Worm (Caenorhabditis elegans) whole organism, young adult: Measurements from ENCODE around the gene cyk-3.

Experiments
- B0019.2 ChIP-seq: fragments of 200-800 bp; sonication (Bioruptor generic); conservative IDR thresholded peaks from 2 replicates; pipeline ENCODE4 v1.3.6; 2022; ENCODE audit warnings: missing genetic modification reagents, missing genetic modification characterization, missing compliant biosample characterization
- B0035.1 ChIP-seq: sonication (generic microtip); optimal IDR thresholded peaks from 2 replicates; lab custom pipeline; 2016; ENCODE audit warnings: missing genetic modification characterization, mild to moderate bottlenecking, missing compliant biosample characterization, missing genotype, missing genetic modification reagents
- B0336.3 ChIP-seq: fragments of 200-800 bp; sonication (Bioruptor generic); IDR thresholded peaks from 2 replicates; pipeline ENCODE4 v1.3.6; 2022; ENCODE audit warnings: missing genetic modification characterization, missing compliant biosample characterization
- F33H1.4 ChIP-seq: fragments of 200-800 bp; sonication (Bioruptor generic); IDR thresholded peaks from 2 replicates; pipeline ENCODE4 v1.3.6; 2022; ENCODE audit warnings: missing genetic modification reagents, missing genetic modification characterization, missing compliant biosample characterization
- F39B2.1 ChIP-seq: fragments of 200-800 bp; sonication (Bioruptor generic); IDR thresholded peaks from 2 replicates; pipeline ENCODE4 v1.3.6; 2022; ENCODE audit warnings: missing genetic modification reagents, missing genetic modification characterization, missing compliant biosample characterization
- F55B11.4 ChIP-seq: sonication (generic microtip); optimal IDR thresholded peaks from 2 replicates; lab custom pipeline; 2016; ENCODE audit warnings: missing compliant biosample characterization, missing genetic modification characterization, borderline replicate concordance; ENCODE audit not compliant: insufficient read depth
- K12H6.12 ChIP-seq: fragments of 200-800 bp; sonication (Bioruptor generic); optimal IDR thresholded peaks from 2 replicates; lab custom pipeline; 2018; ENCODE audit warnings: mild to moderate bottlenecking, missing genetic modification characterization, missing compliant biosample characterization
- T26A5.8 ChIP-seq: sonication (generic microtip); optimal IDR thresholded peaks from 2 replicates; lab custom pipeline; 2016; ENCODE audit warnings: missing genetic modification characterization, missing compliant biosample characterization
- Y56A3A.18 ChIP-seq: fragments of 200-800 bp; sonication (Bioruptor generic); IDR thresholded peaks from 2 replicates; pipeline ENCODE4 v1.3.6; 2022; ENCODE audit warnings: missing genetic modification reagents, missing genetic modification characterization, missing compliant biosample characterization
- Y95B8A.8 ChIP-seq: fragments of 200-800 bp; sonication (Bioruptor generic); IDR thresholded peaks from 2 replicates; pipeline ENCODE4 v1.3.6; 2022; ENCODE audit warnings: missing genetic modification reagents, missing genetic modification characterization, missing compliant biosample characterization
- ama-1 ChIP-seq, 3 experiments: fragments of 150-350 bp in 1 of 3; sonication (generic microtip) in 2 of 3; optimal IDR thresholded peaks; 2 replicates each; lab custom pipeline; 2014 to 2018; ENCODE audit warnings: missing biosample characterization in 2 of 3, missing genetic modification characterization in 2 of 3, missing genetic modification reagents in 2 of 3
- athp-1 ChIP-seq: sonication (generic microtip); optimal IDR thresholded peaks from 2 replicates; lab custom pipeline; 2017; ENCODE audit warnings: mild to moderate bottlenecking, missing genetic modification characterization, missing compliant biosample characterization
- attf-3 ChIP-seq: fragments of 200-800 bp; sonication (Bioruptor generic); conservative IDR thresholded peaks from 2 replicates; pipeline ENCODE4 v1.3.6; 2022; ENCODE audit warnings: missing genetic modification reagents, missing genetic modification characterization, missing compliant biosample characterization
- bed-1 ChIP-seq: fragments of 200-800 bp; sonication (Bioruptor generic); IDR thresholded peaks from 2 replicates; pipeline ENCODE4 v1.3.6; 2022; ENCODE audit warnings: missing genetic modification reagents, missing genetic modification characterization, missing compliant biosample characterization
- ccch-3 ChIP-seq: fragments of 200-800 bp; sonication (Bioruptor generic); optimal IDR thresholded peaks from 2 replicates; lab custom pipeline; 2018; ENCODE audit warnings: mild to moderate bottlenecking, missing genetic modification characterization, missing compliant biosample characterization
- cebp-1 ChIP-seq, 2 experiments: fragments of 200-800 bp in 1 of 2; sonication (Bioruptor generic) in 1 of 2; sonication (generic microtip) in 1 of 2; IDR thresholded peaks in 1 of 2; optimal IDR thresholded peaks in 1 of 2; 2 replicates each; pipeline versions ENCODE4 v1.3.6 to Lab custom; 2017 to 2022; ENCODE audit warnings: missing compliant biosample characterization in 2 of 2, missing genetic modification characterization in 2 of 2, mild to moderate bottlenecking in 1 of 2, missing genetic modification reagents in 1 of 2, moderate library complexity in 1 of 2
- hmg-1.2 ChIP-seq: fragments of 200-800 bp; sonication (Bioruptor generic); IDR thresholded peaks from 2 replicates; pipeline ENCODE4 v1.3.6; 2022; ENCODE audit warnings: missing genetic modification reagents, missing genetic modification characterization, missing compliant biosample characterization
- hmg-20 ChIP-seq: fragments of 200-800 bp; sonication (Bioruptor generic); IDR thresholded peaks from 2 replicates; pipeline ENCODE4 v1.3.6; 2022; ENCODE audit warnings: missing genetic modification reagents, missing genetic modification characterization, missing compliant biosample characterization
- let-526 ChIP-seq: fragments of 200-800 bp; sonication (Bioruptor generic); IDR thresholded peaks from 2 replicates; pipeline ENCODE4 v1.3.6; 2022; ENCODE audit warnings: missing genetic modification reagents, missing genetic modification characterization, missing compliant biosample characterization
- lin-35 ChIP-seq, 3 experiments: fragments of 150-350 bp in 2 of 3; sonication (generic microtip) in 1 of 3; optimal IDR thresholded peaks; 2 replicates each; lab custom pipeline; 2014 to 2018; ENCODE audit warnings: missing biosample characterization in 3 of 3, missing genetic modification characterization in 3 of 3, missing genetic modification reagents in 3 of 3
- lin-40 ChIP-seq: sonication (generic microtip); optimal IDR thresholded peaks from 2 replicates; lab custom pipeline; 2016; ENCODE audit warnings: missing genetic modification characterization, mild to moderate bottlenecking, missing compliant biosample characterization, missing genotype, missing genetic modification reagents
- lir-1 ChIP-seq: fragments of 200-800 bp; sonication (Bioruptor generic); conservative IDR thresholded peaks from 2 replicates; pipeline ENCODE4 v1.3.6; 2022; ENCODE audit warnings: missing genetic modification reagents, missing genetic modification characterization, missing compliant biosample characterization
- madf-10 ChIP-seq: sonication (generic microtip); optimal IDR thresholded peaks from 2 replicates; lab custom pipeline; 2016; ENCODE audit warnings: mild to moderate bottlenecking, missing genetic modification characterization, missing compliant biosample characterization
- madf-8 ChIP-seq: fragments of 200-800 bp; sonication (Bioruptor generic); conservative IDR thresholded peaks from 2 replicates; pipeline ENCODE4 v1.3.6; 2022; ENCODE audit warnings: missing genetic modification reagents, missing genetic modification characterization, missing compliant biosample characterization
- pbrm-1 ChIP-seq: fragments of 200-800 bp; sonication (Bioruptor generic); IDR thresholded peaks from 2 replicates; pipeline ENCODE4 v1.3.6; 2022; ENCODE audit warnings: missing genetic modification reagents, missing genetic modification characterization, missing compliant biosample characterization
- pha-4 ChIP-seq: fragments of 150-350 bp; sonication (generic microtip); optimal IDR thresholded peaks from 2 replicates; lab custom pipeline; 2014; ENCODE audit warnings: missing biosample characterization, missing genetic modification reagents, missing genetic modification characterization
- sea-2 ChIP-seq: fragments of 200-800 bp; sonication (Bioruptor generic); IDR thresholded peaks from 2 replicates; pipeline ENCODE4 v1.3.6; 2022; ENCODE audit warnings: missing genetic modification characterization, missing compliant biosample characterization
- snpc-3.4 ChIP-seq: sonication (generic microtip); optimal IDR thresholded peaks from 2 replicates; lab custom pipeline; 2017; ENCODE audit warnings: missing genetic modification characterization, mild to moderate bottlenecking, missing compliant biosample characterization, antibody characterized with exemption, moderate library complexity, missing genotype, missing genetic modification reagents
- snpc-4 ChIP-seq, 5 experiments: fragments of 150-350 bp in 1 of 5; sonication (generic microtip) in 4 of 5; optimal IDR thresholded peaks; 2 replicates each; lab custom pipeline; 2014 to 2018; ENCODE audit warnings: missing genetic modification characterization in 5 of 5, missing biosample characterization in 3 of 5, antibody characterized with exemption in 2 of 5, mild to moderate bottlenecking in 2 of 5, missing compliant biosample characterization in 2 of 5, missing genotype in 2 of 5, moderate library complexity in 2 of 5, missing genetic modification reagents in 1 of 5
- somi-1 ChIP-seq: fragments of 200-800 bp; sonication (Bioruptor generic); optimal IDR thresholded peaks from 2 replicates; lab custom pipeline; 2018; ENCODE audit warnings: mild to moderate bottlenecking, missing genetic modification characterization, missing compliant biosample characterization
- sptf-2 ChIP-seq: fragments of 200-800 bp; sonication (Bioruptor generic); optimal IDR thresholded peaks from 2 replicates; lab custom pipeline; 2018; ENCODE audit warnings: mild to moderate bottlenecking, missing genetic modification characterization, missing compliant biosample characterization
- tbp1 ChIP-seq: fragments of 200-800 bp; sonication (Bioruptor generic); optimal IDR thresholded peaks from 2 replicates; lab custom pipeline; 2018; ENCODE audit warnings: mild to moderate bottlenecking, missing genetic modification characterization, missing compliant biosample characterization
- tlf-1 ChIP-seq: fragments of 200-800 bp; sonication (Bioruptor generic); optimal IDR thresholded peaks from 2 replicates; lab custom pipeline; 2018; ENCODE audit warnings: mild to moderate bottlenecking, missing genetic modification characterization, missing compliant biosample characterization
- unc-130 ChIP-seq: sonication (generic microtip); optimal IDR thresholded peaks from 2 replicates; lab custom pipeline; 2016; ENCODE audit warnings: missing genetic modification reagents, missing genetic modification characterization, missing compliant biosample characterization
- zfh-2 ChIP-seq: fragments of 200-800 bp; sonication (Bioruptor generic); conservative IDR thresholded peaks from 2 replicates; pipeline ENCODE4 v1.3.6; 2022; ENCODE audit warnings: missing genetic modification reagents, missing genetic modification characterization, missing compliant biosample characterization
- ztf-28 ChIP-seq: fragments of 200-800 bp; sonication (Bioruptor generic); IDR thresholded peaks from 2 replicates; pipeline ENCODE4 v1.3.6; 2022; ENCODE audit warnings: missing genetic modification reagents, missing genetic modification characterization, missing compliant biosample characterization

cyk-3 gene

ce11 chrIII:5992043-5992442 lies 27.9 kb upstream of the cyk-3 start:
- TF ChIP-seq T26A5.8 (tag; lab: Kevin White, UChicago) (no peak), hmg-20 (no peak), hmg-1.2 (GFP tag; lab: Robert Waterston, UW) (no peak), snpc-4 (GFP tag; optimal IDR thresholded peaks at IDR 0.05; lab: Kevin White, UChicago) (no peak), snpc-4 (tag; optimal IDR thresholded peaks at IDR 0.05; lab: Kevin White, UChicago) (no peak), somi-1 (no peak), sea-2 (GFP tag; lab: Robert Waterston, UW) (no peak), tbp1 (no peak), B0035.1 (tag; lab: Kevin White, UChicago) (no peak), snpc-3.4 (tag; lab: Kevin White, UChicago) (no peak), unc-130 (GFP tag; lab: Kevin White, UChicago) (no peak), lin-35 (GFP tag; optimal IDR thresholded peaks at IDR 0.05; lab: Kevin White, UChicago) (no peak), lin-40 (tag; lab: Kevin White, UChicago) (no peak), bed-1 (GFP tag; lab: Robert Waterston, UW) (no peak), pbrm-1 (GFP tag; lab: Robert Waterston, UW) (no peak), madf-8 (GFP tag; lab: Robert Waterston, UW) (no peak), attf-3 (no peak), B0019.2 (GFP tag; lab: Robert Waterston, UW) (no peak), let-526 (no peak)
- TF ChIP-seq, all 124 proteins: peak for 0

DNA sequence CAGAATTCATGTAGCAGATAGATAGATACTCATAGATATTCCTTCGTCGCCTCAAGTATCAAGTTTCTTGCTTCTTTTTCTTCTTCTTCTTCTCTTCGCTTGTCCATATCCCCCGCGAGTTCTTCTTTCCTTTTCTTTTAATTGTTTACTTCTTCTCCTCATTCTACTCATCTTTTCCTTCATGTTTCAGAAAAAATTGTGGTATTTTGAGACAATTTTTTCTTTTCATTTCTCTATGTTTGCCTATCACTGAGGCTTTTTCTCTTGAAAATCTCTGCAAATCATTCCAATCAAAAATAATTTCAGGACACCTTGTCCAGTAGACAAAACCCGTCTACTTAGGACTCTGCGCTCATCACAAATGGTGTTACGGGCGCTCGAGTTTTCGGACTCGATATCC lies 27.0 kb upstream of the cyk-3 start, which contains the start of gene T04C9.1:
TSS of gene T04C9.1 (plus strand) at position 301 of the 400 bp plus-strand sequence.
- TF ChIP-seq sptf-2 (GFP tag; lab: Kevin White, UChicago) (no peak), madf-10 (tag; lab: Kevin White, UChicago) (no peak), athp-1 (tag; lab: Kevin White, UChicago) (no peak), lir-1 (GFP tag; lab: Robert Waterston, UW) (no peak), Y56A3A.18 (GFP tag; lab: Robert Waterston, UW) (no peak)

DNA sequence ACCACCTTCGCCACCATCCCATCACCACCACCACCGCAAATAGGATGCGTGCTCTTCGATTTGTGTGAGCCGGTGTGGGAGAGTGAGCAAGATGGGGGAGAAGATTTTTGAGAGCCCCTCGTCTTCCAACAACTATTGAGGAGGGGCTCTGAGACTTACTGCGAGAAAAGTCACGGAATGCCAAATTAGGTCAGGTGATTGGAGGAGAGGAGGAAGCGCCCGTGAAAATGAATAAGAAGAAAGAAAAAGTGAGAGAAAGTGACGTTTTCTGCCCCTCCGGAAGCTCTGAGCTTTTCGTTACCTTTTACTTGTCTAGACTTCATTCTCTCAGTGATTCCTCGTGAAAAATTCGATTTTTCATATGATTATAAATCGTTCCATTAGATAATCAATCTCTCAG lies 21.3 kb upstream of the cyk-3 start:
- TF ChIP-seq zfh-2 (GFP tag; lab: Robert Waterston, UW) (0 out of 2 replicates have a peak, but pooled peaks have one; percentile 18), B0336.3 (GFP tag; lab: Robert Waterston, UW) (no peak)

- TF ChIP-seq lin-40 (tag; lab: Kevin White, UChicago) (peak; percentile 6), K12H6.12 (tag; lab: Kevin White, UChicago) (peak; percentile 35), zfh-2 (GFP tag; lab: Robert Waterston, UW) (no peak), ztf-28 (GFP tag; lab: Robert Waterston, UW) (no peak), cebp-1 (GFP tag; IDR thresholded peaks at IDR 0.05; lab: Robert Waterston, UW) (no peak), cebp-1 (tag; optimal IDR thresholded peaks at IDR 0.05; lab: Kevin White, UChicago) (peak; percentile 34)
Observed at ce11 chrIII:5999629-6000028, 20.3 kb upstream of the cyk-3 start.

DNA sequence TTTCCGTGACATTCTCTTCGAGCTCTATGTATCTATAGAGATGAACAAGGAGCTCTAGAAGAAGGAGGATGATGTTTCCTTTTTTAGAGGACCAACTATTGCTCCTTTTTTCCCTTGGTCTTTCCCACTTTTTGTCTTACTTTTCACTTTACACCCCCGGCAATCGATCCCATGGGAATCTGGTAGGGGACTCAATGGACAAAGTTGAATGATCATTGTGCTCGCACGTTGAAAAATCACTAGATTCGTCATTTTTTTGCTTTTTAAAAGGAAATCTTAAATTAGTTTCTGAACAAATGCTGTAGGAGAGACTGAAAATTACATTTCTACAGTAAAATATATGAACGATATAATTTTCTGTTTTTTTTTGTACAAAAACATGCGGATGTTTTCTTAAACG lies 17.9 kb upstream of the cyk-3 start:
- TF ChIP-seq ccch-3 (GFP tag; lab: Kevin White, UChicago) (no peak), F39B2.1 (GFP tag; lab: Robert Waterston, UW) (no peak), Y95B8A.8 (GFP tag; lab: Robert Waterston, UW) (no peak), K12H6.12 (tag; lab: Kevin White, UChicago) (no peak), pha-4 (no peak), F55B11.4 (tag; lab: Kevin White, UChicago) (no peak), F33H1.4 (GFP tag; lab: Robert Waterston, UW) (no peak), tlf-1 (no peak), let-526 (no peak), bed-1 (GFP tag; lab: Robert Waterston, UW) (no peak), ama-1 (optimal IDR thresholded peaks at IDR 0.05; lab: Kevin White, UChicago) (no peak), ama-1 (GFP tag; optimal IDR thresholded peaks at IDR 0.05; lab: Kevin White, UChicago) (no peak)
- TF ChIP-seq, all 124 proteins: peak for 0
